Worm (Caenorhabditis elegans) whole organism, L4/young adult: Measurements from ENCODE around the gene tbb-2.

Experiments
- W03F9.2 ChIP-seq: fragments of 150-350 bp; optimal IDR thresholded peaks from 2 replicates; lab custom pipeline; 2014; ENCODE audit warnings: missing biosample characterization, missing genetic modification characterization
- dao-5 ChIP-seq: sonication (generic microtip); optimal IDR thresholded peaks from 2 replicates; lab custom pipeline; 2016; ENCODE audit warnings: missing genotype, missing genetic modification characterization, moderate library complexity, missing compliant biosample characterization
- him-1 ChIP-seq: sonication (generic microtip); optimal IDR thresholded peaks from 2 replicates; lab custom pipeline; 2016; ENCODE audit warnings: missing genotype, missing genetic modification reagents, missing genetic modification characterization, missing compliant biosample characterization

- no peak for TF ChIP-seq dao-5 (tag; lab: Kevin White, UChicago)
- TF ChIP-seq W03F9.2, result peak; percentile 46
- TF ChIP-seq him-1 (tag; lab: Kevin White, UChicago), result no peak
These were observed 37.3 kb downstream of the tbb-2 start for ce11 chrIII:3979980-3980631.
